Fruit fly (Drosophila melanogaster) Kc167 (cell line): ENCODE data around the gene Paf-AHalpha.

Experiments used
- Myc ChIP-seq: fragments of >200 bp; optimal IDR thresholded peaks from 2 replicates; lab custom pipeline; 2017; ENCODE audit warnings: missing external identifiers
- h ChIP-seq: fragments of >200 bp; optimal IDR thresholded peaks from 3 replicates; lab custom pipeline; 2018; ENCODE audit warnings: missing external identifiers
- insv ChIP-seq: fragments of >200 bp; optimal IDR thresholded peaks from 3 replicates; lab custom pipeline; 2018; ENCODE audit warnings: missing external identifiers
- ttk ChIP-seq: sonication (Bioruptor generic); optimal IDR thresholded peaks from 2 replicates; lab custom pipeline; 2017; ENCODE audit warnings: missing external identifiers

dm6 chrX:15805523-15805922, 20.1 kb upstream of the Paf-AHalpha start:
- no peak for TF ChIP-seq ttk
- TF ChIP-seq insv (lab: Kevin White, UChicago): no peak
- no peak for TF ChIP-seq h (lab: Kevin White, UChicago)
- no peak for TF ChIP-seq Myc (lab: Kevin White, UChicago)
